Fruit fly (Drosophila melanogaster) whole organism, embryonic: ENCODE measurements around the gene CG15047.

ENCODE experiments used
- Atf3 ChIP-seq: fragments of 200-800 bp; sonication (Bioruptor generic); optimal IDR thresholded peaks from 3 replicates; lab custom pipeline; 2016; ENCODE audit warnings: missing biosample characterization, missing genetic modification characterization
- CG10431 ChIP-seq: fragments of 200-800 bp; sonication (Bioruptor generic); optimal IDR thresholded peaks from 3 replicates; lab custom pipeline; 2018; ENCODE audit warnings: missing biosample characterization, mild to moderate bottlenecking, missing genetic modification characterization
- CG10959 ChIP-seq: fragments of 200-800 bp; sonication (Bioruptor generic); IDR thresholded peaks from 2 replicates; pipeline ENCODE4 v1.3.6; 2022; ENCODE audit warnings: missing biosample characterization, missing genetic modification characterization
- CG11504 ChIP-seq: fragments of 200-800 bp; sonication (Bioruptor generic); optimal IDR thresholded peaks from 3 replicates; lab custom pipeline; 2019; ENCODE audit warnings: missing biosample characterization, mild to moderate bottlenecking, missing genetic modification characterization, moderate library complexity
- CG12219 ChIP-seq: fragments of 200-800 bp; sonication (Bioruptor generic); optimal IDR thresholded peaks from 3 replicates; lab custom pipeline; 2018; ENCODE audit warnings: missing biosample characterization, mild to moderate bottlenecking, missing genetic modification characterization
- CG1233 ChIP-seq: fragments of 200-800 bp; sonication (Bioruptor generic); optimal IDR thresholded peaks from 4 replicates; lab custom pipeline; 2018; ENCODE audit warnings: missing biosample characterization, mild to moderate bottlenecking, missing genetic modification characterization
- CG12942 ChIP-seq: fragments of 200-800 bp; sonication (Bioruptor generic); optimal IDR thresholded peaks from 3 replicates; lab custom pipeline; 2016; ENCODE audit warnings: missing biosample characterization, missing genetic modification characterization
- CG14014 ChIP-seq: fragments of 200-800 bp; sonication (Bioruptor generic); IDR thresholded peaks from 2 replicates; pipeline ENCODE4 v1.3.6; 2022; ENCODE audit warnings: missing biosample characterization, missing genetic modification characterization
- CG14710 ChIP-seq: fragments of 200-800 bp; sonication (Bioruptor generic); optimal IDR thresholded peaks from 3 replicates; lab custom pipeline; 2019; ENCODE audit warnings: missing biosample characterization, mild to moderate bottlenecking, missing genetic modification characterization, moderate library complexity
- CG17568 ChIP-seq: fragments of 200-800 bp; sonication (Bioruptor generic); optimal IDR thresholded peaks from 2 replicates; lab custom pipeline; 2018; ENCODE audit warnings: missing biosample characterization, mild to moderate bottlenecking, missing genetic modification characterization, moderate library complexity
- CG17612 ChIP-seq: fragments of 200-800 bp; sonication (Bioruptor generic); IDR thresholded peaks from 2 replicates; pipeline ENCODE4 v1.3.6; 2022; ENCODE audit warnings: missing biosample characterization, missing genetic modification characterization
- CG1832 ChIP-seq: fragments of 200-800 bp; sonication (Bioruptor generic); optimal IDR thresholded peaks from 2 replicates; lab custom pipeline; 2017; ENCODE audit warnings: missing biosample characterization, mild to moderate bottlenecking, missing genetic modification characterization, inconsistent platforms
- CG31224 ChIP-seq: fragments of 200-800 bp; sonication (Bioruptor generic); IDR thresholded peaks from 2 replicates; pipeline ENCODE4 v1.3.6; 2022; ENCODE audit warnings: missing biosample characterization, missing genetic modification characterization
- CG32767 ChIP-seq: fragments of 200-800 bp; sonication (Bioruptor generic); IDR thresholded peaks from 2 replicates; pipeline ENCODE4 v1.3.6; 2022; ENCODE audit warnings: missing biosample characterization, missing genetic modification characterization
- CG3407 ChIP-seq: fragments of 200-800 bp; sonication (Bioruptor generic); optimal IDR thresholded peaks from 2 replicates; lab custom pipeline; 2018; ENCODE audit warnings: missing biosample characterization, mild to moderate bottlenecking, missing genetic modification characterization
- CG3847 ChIP-seq: fragments of 200-800 bp; sonication (Bioruptor generic); IDR thresholded peaks from 2 replicates; pipeline ENCODE4 v1.3.6; 2022; ENCODE audit warnings: missing biosample characterization, missing genetic modification characterization
- CG3995 ChIP-seq: fragments of 200-800 bp; sonication (Bioruptor generic); optimal IDR thresholded peaks from 3 replicates; lab custom pipeline; 2016; ENCODE audit warnings: missing biosample characterization, missing genetic modification characterization
- CG4820 ChIP-seq: fragments of 200-800 bp; sonication (Bioruptor generic); optimal IDR thresholded peaks from 3 replicates; lab custom pipeline; 2016; ENCODE audit warnings: missing biosample characterization, missing genetic modification characterization
- CG6683 ChIP-seq: fragments of 200-800 bp; sonication (Bioruptor generic); optimal IDR thresholded peaks from 2 replicates; lab custom pipeline; 2017; ENCODE audit warnings: missing biosample characterization, mild to moderate bottlenecking, missing genetic modification characterization, missing genetic modification reagents
- CG7357 ChIP-seq: fragments of 200-800 bp; sonication (Bioruptor generic); IDR thresholded peaks from 3 replicates; pipeline ENCODE4 v1.3.6; 2022; ENCODE audit warnings: missing biosample characterization, missing genetic modification characterization
- CG8089 ChIP-seq: fragments of 200-800 bp; sonication (Bioruptor generic); optimal IDR thresholded peaks from 3 replicates; lab custom pipeline; 2016; ENCODE audit warnings: missing biosample characterization, missing genetic modification characterization
- CG9215 ChIP-seq: fragments of 200-800 bp; sonication (Bioruptor generic); IDR thresholded peaks from 2 replicates; pipeline ENCODE4 v1.3.6; 2022; ENCODE audit warnings: missing biosample characterization, missing genetic modification characterization
- CG9797 ChIP-seq: fragments of 200-800 bp; sonication (Bioruptor generic); optimal IDR thresholded peaks from 3 replicates; lab custom pipeline; 2018; ENCODE audit warnings: missing biosample characterization, mild to moderate bottlenecking, missing genetic modification characterization
- CG9876 ChIP-seq: fragments of 200-800 bp; sonication (Bioruptor generic); optimal IDR thresholded peaks from 2 replicates; lab custom pipeline; 2016; ENCODE audit warnings: missing biosample characterization, missing genetic modification characterization
- CG9932 ChIP-seq: fragments of 200-800 bp; sonication (Bioruptor generic); IDR thresholded peaks from 2 replicates; pipeline ENCODE4 v1.3.6; 2022; ENCODE audit warnings: missing biosample characterization, missing genetic modification characterization
- D19B ChIP-seq: fragments of 200-800 bp; sonication (Bioruptor generic); optimal IDR thresholded peaks from 2 replicates; lab custom pipeline; 2017; ENCODE audit warnings: missing biosample characterization, mild to moderate bottlenecking, missing genetic modification characterization
- HLH4C ChIP-seq: fragments of 200-800 bp; sonication (Bioruptor generic); IDR thresholded peaks from 3 replicates; pipeline ENCODE4 v1.3.6; 2022; ENCODE audit warnings: missing biosample characterization, missing genetic modification characterization; ENCODE audit not compliant: partially characterized antibody
- HLH54F ChIP-seq: fragments of 200-800 bp; sonication (Bioruptor generic); optimal IDR thresholded peaks from 3 replicates; lab custom pipeline; 2016; ENCODE audit warnings: missing biosample characterization, missing genetic modification characterization
- HLHmδ ChIP-seq: fragments of 200-800 bp; sonication (Bioruptor generic); optimal IDR thresholded peaks from 2 replicates; lab custom pipeline; 2018; ENCODE audit warnings: missing biosample characterization, mild to moderate bottlenecking, missing genetic modification characterization, moderate library complexity
- Lhr ChIP-seq: fragments of 200-800 bp; sonication (Bioruptor generic); optimal IDR thresholded peaks from 3 replicates; lab custom pipeline; 2017; ENCODE audit warnings: mild to moderate bottlenecking, missing biosample characterization, missing genetic modification reagents, missing genetic modification characterization
- Med ChIP-seq: fragments of 200-800 bp; sonication (Bioruptor generic); peaks from one replicate; lab custom pipeline; 2016; ENCODE audit warnings: missing biosample characterization, missing genetic modification characterization, mild to moderate bottlenecking, inconsistent platforms, moderate library complexity
- Rfx ChIP-seq: fragments of 200-800 bp; sonication (Bioruptor generic); IDR thresholded peaks from 2 replicates; pipeline ENCODE4 v1.3.6; 2022; ENCODE audit warnings: missing biosample characterization, missing genetic modification characterization
- Rx ChIP-seq: fragments of 200-800 bp; sonication (Bioruptor generic); IDR thresholded peaks from 2 replicates; pipeline ENCODE4 v1.3.6; 2022; ENCODE audit warnings: missing biosample characterization, missing genetic modification characterization
- Sry-β ChIP-seq: fragments of 200-800 bp; sonication (Bioruptor generic); optimal IDR thresholded peaks from 2 replicates; lab custom pipeline; 2018; ENCODE audit warnings: missing biosample characterization, mild to moderate bottlenecking, missing genetic modification characterization, moderate library complexity
- Ssrp ChIP-seq: fragments of 200-800 bp; sonication (Bioruptor generic); optimal IDR thresholded peaks from 2 replicates; lab custom pipeline; 2018; ENCODE audit warnings: missing biosample characterization, mild to moderate bottlenecking, missing genetic modification characterization, moderate library complexity
- Xbp1 ChIP-seq: fragments of 200-800 bp; sonication (Bioruptor generic); optimal IDR thresholded peaks from 3 replicates; lab custom pipeline; 2016; ENCODE audit warnings: missing biosample characterization, mild to moderate bottlenecking, missing genetic modification characterization
- al ChIP-seq: fragments of 200-800 bp; sonication (Bioruptor generic); IDR thresholded peaks from 2 replicates; pipeline ENCODE4 v1.3.6; 2022; ENCODE audit warnings: missing biosample characterization, missing genetic modification characterization
- ash1 ChIP-seq: fragments of 200-800 bp; sonication (Bioruptor generic); optimal IDR thresholded peaks from 2 replicates; lab custom pipeline; 2018; ENCODE audit warnings: missing biosample characterization, mild to moderate bottlenecking, missing genetic modification characterization
- exex ChIP-seq: fragments of 200-800 bp; sonication (Bioruptor generic); optimal IDR thresholded peaks from 4 replicates; lab custom pipeline; 2018; ENCODE audit warnings: missing biosample characterization, mild to moderate bottlenecking, missing genetic modification characterization, moderate library complexity
- gro ChIP-seq: fragments of 200-800 bp; sonication (Bioruptor generic); optimal IDR thresholded peaks from 2 replicates; lab custom pipeline; 2016; ENCODE audit warnings: missing biosample characterization, missing genetic modification characterization
- gsb ChIP-seq: fragments of 200-800 bp; sonication (Bioruptor generic); IDR thresholded peaks from 2 replicates; pipeline ENCODE4 v1.3.6; 2022; ENCODE audit warnings: missing biosample characterization, missing genetic modification characterization
- ken ChIP-seq: fragments of 200-800 bp; sonication (Bioruptor generic); IDR thresholded peaks from 3 replicates; pipeline ENCODE4 v1.3.6; 2022; ENCODE audit warnings: missing biosample characterization, missing genetic modification characterization
- kni ChIP-seq: fragments of 200-800 bp; sonication (Bioruptor generic); optimal IDR thresholded peaks from 3 replicates; lab custom pipeline; 2017; ENCODE audit warnings: mild to moderate bottlenecking, missing biosample characterization, missing genetic modification reagents, missing genetic modification characterization
- lab ChIP-seq: fragments of 200-800 bp; sonication (Bioruptor generic); optimal IDR thresholded peaks from 3 replicates; lab custom pipeline; 2017; ENCODE audit warnings: missing biosample characterization, missing genetic modification characterization, mild to moderate bottlenecking, moderate library complexity, missing genetic modification reagents
- nau ChIP-seq: fragments of 200-800 bp; sonication (Bioruptor generic); optimal IDR thresholded peaks from 3 replicates; lab custom pipeline; 2017; ENCODE audit warnings: missing biosample characterization, mild to moderate bottlenecking, missing genetic modification characterization, missing genetic modification reagents
- onecut ChIP-seq: fragments of 200-800 bp; sonication (Bioruptor generic); IDR thresholded peaks from 2 replicates; pipeline ENCODE4 v1.3.6; 2022; ENCODE audit warnings: missing biosample characterization, missing genetic modification characterization
- seq ChIP-seq: fragments of 200-800 bp; sonication (Bioruptor generic); IDR thresholded peaks from 2 replicates; pipeline ENCODE4 v1.3.6; 2022; ENCODE audit warnings: missing biosample characterization, missing genetic modification characterization
- wek ChIP-seq: fragments of 200-800 bp; sonication (Bioruptor generic); optimal IDR thresholded peaks from 3 replicates; lab custom pipeline; 2018; ENCODE audit warnings: missing biosample characterization, mild to moderate bottlenecking, missing genetic modification characterization, moderate library complexity
- wor ChIP-seq: fragments of 200-800 bp; sonication (Bioruptor generic); IDR thresholded peaks from 2 replicates; pipeline ENCODE4 v1.3.6; 2022; ENCODE audit warnings: missing biosample characterization, missing genetic modification characterization

Gene CG15047

DNA sequence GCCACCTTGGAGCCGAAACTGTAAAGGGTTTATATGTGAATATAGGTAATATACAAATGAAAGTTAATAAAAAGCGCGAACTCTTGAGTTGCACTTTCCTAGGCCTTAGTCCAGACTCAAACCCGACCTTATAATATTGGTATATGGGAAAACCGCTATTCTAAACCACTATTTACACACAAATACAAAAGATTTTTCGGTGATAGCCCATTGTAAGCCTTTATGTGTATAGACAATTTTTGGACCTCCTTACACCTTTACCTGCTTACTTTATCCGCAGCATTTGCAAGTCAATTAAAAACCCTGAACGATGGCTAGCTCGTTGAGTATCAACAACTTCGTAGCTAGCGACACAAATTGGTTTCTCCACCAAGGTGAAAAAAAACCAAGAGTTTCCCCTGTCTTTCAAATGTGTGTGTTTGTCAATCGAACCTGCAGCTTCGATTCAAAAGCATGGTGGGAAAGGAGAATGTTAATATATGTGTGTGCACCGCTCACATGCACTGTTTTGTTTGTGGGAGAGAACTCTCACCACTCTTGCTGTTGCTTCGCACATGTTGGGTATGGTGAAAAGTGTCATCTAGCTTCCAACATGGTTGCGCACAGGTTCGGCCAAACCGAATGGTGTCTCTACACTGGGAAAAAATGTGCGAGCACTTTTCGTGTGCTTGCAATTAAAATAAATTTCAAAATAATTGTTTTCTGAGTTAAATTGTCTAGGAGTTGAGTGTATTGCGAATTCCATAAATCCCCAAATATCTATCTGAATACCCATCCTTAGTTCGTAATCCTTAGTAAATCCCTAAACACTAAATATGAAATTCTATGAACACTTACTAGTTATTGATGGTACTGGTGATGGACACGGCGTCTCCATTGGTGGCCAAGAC is 21.6 kb upstream of the CG15047 start (continued):
- TF ChIP-seq CG1832 (peak; percentile 4), CG32767 (GFP tag; lab: Robert Waterston, UW) (peak; percentile 39; the same call in 1 of the 2 replicates), al (GFP tag; lab: Robert Waterston, UW) (peak; percentile 58; the same call in 1 of the 2 replicates), CG4820 (peak; percentile 80), seq (GFP tag; lab: Robert Waterston, UW) (peak; percentile 81), Lhr (GFP tag; lab: Kevin White, UChicago) (peak; percentile 16), CG31224 (peak; percentile 69), wor (GFP tag; lab: Robert Waterston, UW) (peak; percentile 53), gsb (GFP tag; lab: Robert Waterston, UW) (no peak), CG11504 (tag; lab: Kevin White, UChicago) (peak; percentile 97), onecut (GFP tag; lab: Robert Waterston, UW) (peak; percentile 79), Sry-β (GFP tag; lab: Kevin White, UChicago) (no peak), CG14710 (tag; lab: Kevin White, UChicago) (peak; percentile 64), HLHmδ (GFP tag; lab: Kevin White, UChicago) (no peak), CG9797 (no peak), Xbp1 (GFP tag; lab: Kevin White, UChicago) (peak; percentile 82), CG1233 (GFP tag; lab: Kevin White, UChicago) (peak; percentile 67), gro (GFP tag; lab: Kevin White, UChicago) (peak; percentile 79), D19B (peak; percentile 56), ash1 (GFP tag; lab: Kevin White, UChicago) (no peak), HLH4C (GFP tag; lab: Robert Waterston, UW) (no peak), HLH54F (GFP tag; lab: Kevin White, UChicago) (peak; percentile 79), CG9932 (GFP tag; lab: Robert Waterston, UW) (peak; percentile 68), CG14014 (GFP tag; lab: Robert Waterston, UW) (peak; percentile 76), CG3847 (GFP tag; lab: Robert Waterston, UW) (peak; percentile 46; the same call in 1 of the 2 replicates), exex (tag; lab: Kevin White, UChicago) (no peak), ken (GFP tag; lab: Robert Waterston, UW) (peak; percentile 77), lab (GFP tag; lab: Kevin White, UChicago) (peak; percentile 87), CG3995 (GFP tag; lab: Kevin White, UChicago) (no peak), CG7357 (peak; percentile 41; the same call in 1 of the 3 replicates), Rx (GFP tag; lab: Robert Waterston, UW) (peak; percentile 79), CG8089 (GFP tag; lab: Kevin White, UChicago) (peak; percentile 67), Med (GFP tag; lab: Kevin White, UChicago) (peak; percentile 97), CG6683 (GFP tag; lab: Kevin White, UChicago) (peak; percentile 57), CG12942 (peak; percentile 52), CG10959 (GFP tag; lab: Robert Waterston, UW) (peak; percentile 35; the same call in 1 of the 2 replicates), Atf3 (GFP tag; lab: Kevin White, UChicago) (peak; percentile 33), CG3407 (peak; percentile 26), Ssrp (tag; lab: Kevin White, UChicago) (peak; percentile 62), CG12219 (GFP tag; lab: Kevin White, UChicago) (peak; percentile 73), CG17612 (GFP tag; lab: Robert Waterston, UW) (peak; percentile 54), CG9876 (peak; percentile 3), CG9215 (GFP tag; lab: Robert Waterston, UW) (peak; percentile 31), kni (GFP tag; lab: Kevin White, UChicago) (no peak), CG17568 (peak; percentile 31), nau (GFP tag; lab: Kevin White, UChicago) (peak; percentile 75), CG10431 (no peak), Rfx (GFP tag; lab: Robert Waterston, UW) (peak; percentile 83), wek (GFP tag; lab: Kevin White, UChicago) (peak; percentile 41)
